Fruit fly (Drosophila melanogaster) whole organism, embryonic: ENCODE measurements around the gene Tengl1.

Experiments used
- BtbVII ChIP-seq: fragments of 200-800 bp; sonication (Bioruptor generic); optimal IDR thresholded peaks from 3 replicates; lab custom pipeline; 2017; ENCODE audit warnings: missing biosample characterization, mild to moderate bottlenecking, missing genetic modification characterization
- CG10321 ChIP-seq: fragments of 200-800 bp; sonication (Bioruptor generic); IDR thresholded peaks from 2 replicates; pipeline ENCODE4 v1.3.6; 2022; ENCODE audit warnings: missing biosample characterization, missing genetic modification characterization
- CG10431 ChIP-seq: fragments of 200-800 bp; sonication (Bioruptor generic); optimal IDR thresholded peaks from 3 replicates; lab custom pipeline; 2018; ENCODE audit warnings: missing biosample characterization, mild to moderate bottlenecking, missing genetic modification characterization
- CG10565 ChIP-seq: fragments of 200-800 bp; sonication (Bioruptor generic); optimal IDR thresholded peaks from 3 replicates; lab custom pipeline; 2016; ENCODE audit warnings: missing biosample characterization, mild to moderate bottlenecking, missing genetic modification characterization
- CG12299 ChIP-seq: fragments of 200-800 bp; sonication (Bioruptor generic); optimal IDR thresholded peaks from 2 replicates; lab custom pipeline; 2018; ENCODE audit warnings: missing biosample characterization, mild to moderate bottlenecking, missing genetic modification characterization
- CG1233 ChIP-seq: fragments of 200-800 bp; sonication (Bioruptor generic); optimal IDR thresholded peaks from 4 replicates; lab custom pipeline; 2018; ENCODE audit warnings: missing biosample characterization, mild to moderate bottlenecking, missing genetic modification characterization
- CG13624 ChIP-seq: fragments of 200-800 bp; sonication (Bioruptor generic); optimal IDR thresholded peaks from 2 replicates; lab custom pipeline; 2016; ENCODE audit warnings: missing biosample characterization, missing genetic modification characterization
- CG17612 ChIP-seq: fragments of 200-800 bp; sonication (Bioruptor generic); IDR thresholded peaks from 2 replicates; pipeline ENCODE4 v1.3.6; 2022; ENCODE audit warnings: missing biosample characterization, missing genetic modification characterization
- CG2199 ChIP-seq: fragments of 200-800 bp; sonication (Bioruptor generic); IDR thresholded peaks from 3 replicates; pipeline ENCODE4 v1.3.6; 2022; ENCODE audit warnings: missing biosample characterization, missing genetic modification characterization
- CG31224 ChIP-seq: fragments of 200-800 bp; sonication (Bioruptor generic); IDR thresholded peaks from 2 replicates; pipeline ENCODE4 v1.3.6; 2022; ENCODE audit warnings: missing biosample characterization, missing genetic modification characterization
- CG32767 ChIP-seq: fragments of 200-800 bp; sonication (Bioruptor generic); IDR thresholded peaks from 2 replicates; pipeline ENCODE4 v1.3.6; 2022; ENCODE audit warnings: missing biosample characterization, missing genetic modification characterization
- CG3407 ChIP-seq: fragments of 200-800 bp; sonication (Bioruptor generic); optimal IDR thresholded peaks from 2 replicates; lab custom pipeline; 2018; ENCODE audit warnings: missing biosample characterization, mild to moderate bottlenecking, missing genetic modification characterization
- CG4854 ChIP-seq: fragments of 200-800 bp; sonication (Bioruptor generic); optimal IDR thresholded peaks from 2 replicates; lab custom pipeline; 2016; ENCODE audit warnings: missing biosample characterization, missing genetic modification characterization, inconsistent platforms
- CG6683 ChIP-seq: fragments of 200-800 bp; sonication (Bioruptor generic); optimal IDR thresholded peaks from 2 replicates; lab custom pipeline; 2017; ENCODE audit warnings: missing biosample characterization, mild to moderate bottlenecking, missing genetic modification characterization, missing genetic modification reagents
- CG6689 ChIP-seq: fragments of 200-800 bp; sonication (Bioruptor generic); IDR thresholded peaks from 2 replicates; pipeline ENCODE4 v1.3.6; 2022; ENCODE audit warnings: missing biosample characterization, missing genetic modification characterization
- CG7372 ChIP-seq: fragments of 200-800 bp; sonication (Bioruptor generic); IDR thresholded peaks from 2 replicates; pipeline ENCODE4 v1.3.6; 2022; ENCODE audit warnings: missing biosample characterization, missing genetic modification characterization
- CG7556 ChIP-seq: fragments of 200-800 bp; sonication (Bioruptor generic); optimal IDR thresholded peaks from 2 replicates; lab custom pipeline; 2017; ENCODE audit warnings: missing biosample characterization, mild to moderate bottlenecking, missing genetic modification characterization
- CG9609 ChIP-seq: fragments of 200-800 bp; sonication (Bioruptor generic); optimal IDR thresholded peaks from 3 replicates; lab custom pipeline; 2016; ENCODE audit warnings: missing biosample characterization, missing genetic modification characterization
- D19B ChIP-seq: fragments of 200-800 bp; sonication (Bioruptor generic); optimal IDR thresholded peaks from 2 replicates; lab custom pipeline; 2017; ENCODE audit warnings: missing biosample characterization, mild to moderate bottlenecking, missing genetic modification characterization
- E2f1 ChIP-seq: fragments of 200-800 bp; sonication (Bioruptor generic); IDR thresholded peaks from 2 replicates; pipeline ENCODE4 v1.3.6; 2022; ENCODE audit warnings: missing biosample characterization, missing genetic modification characterization
- E2f2 ChIP-seq: fragments of 200-800 bp; sonication (Bioruptor generic); IDR thresholded peaks from 2 replicates; pipeline ENCODE4 v1.3.6; 2022; ENCODE audit warnings: missing biosample characterization, missing genetic modification characterization
- HLH3B ChIP-seq: fragments of 200-800 bp; sonication (Bioruptor generic); IDR thresholded peaks from 2 replicates; pipeline ENCODE4 v1.3.6; 2022; ENCODE audit warnings: missing biosample characterization, missing genetic modification characterization
- HLH4C ChIP-seq: fragments of 200-800 bp; sonication (Bioruptor generic); IDR thresholded peaks from 3 replicates; pipeline ENCODE4 v1.3.6; 2022; ENCODE audit warnings: missing biosample characterization, missing genetic modification characterization; ENCODE audit not compliant: partially characterized antibody
- HLHmδ ChIP-seq: fragments of 200-800 bp; sonication (Bioruptor generic); optimal IDR thresholded peaks from 2 replicates; lab custom pipeline; 2018; ENCODE audit warnings: missing biosample characterization, mild to moderate bottlenecking, missing genetic modification characterization, moderate library complexity
- MTF-1 ChIP-seq: fragments of 200-800 bp; sonication (Bioruptor generic); optimal IDR thresholded peaks from 2 replicates; lab custom pipeline; 2018; ENCODE audit warnings: missing biosample characterization, mild to moderate bottlenecking, missing genetic modification characterization, borderline replicate concordance
- NK7.1 ChIP-seq: fragments of 200-800 bp; sonication (Bioruptor generic); optimal IDR thresholded peaks from 3 replicates; lab custom pipeline; 2016; ENCODE audit warnings: missing biosample characterization, missing genetic modification characterization
- Ptx1 ChIP-seq: fragments of 200-800 bp; sonication (Bioruptor generic); IDR thresholded peaks from 2 replicates; pipeline ENCODE4 v1.3.6; 2022; ENCODE audit warnings: missing biosample characterization, missing genetic modification characterization
- Rfx ChIP-seq: fragments of 200-800 bp; sonication (Bioruptor generic); IDR thresholded peaks from 2 replicates; pipeline ENCODE4 v1.3.6; 2022; ENCODE audit warnings: missing biosample characterization, missing genetic modification characterization
- Six4 ChIP-seq: fragments of 200-800 bp; sonication (Bioruptor generic); optimal IDR thresholded peaks from 2 replicates; lab custom pipeline; 2016; ENCODE audit warnings: missing biosample characterization, missing genetic modification characterization
- abd-A ChIP-seq: fragments of 200-800 bp; sonication (Bioruptor generic); optimal IDR thresholded peaks from 3 replicates; lab custom pipeline; 2019; ENCODE audit warnings: missing biosample characterization, mild to moderate bottlenecking, missing genetic modification characterization, moderate library complexity
- amos ChIP-seq: fragments of 200-800 bp; sonication (Bioruptor generic); IDR thresholded peaks from 2 replicates; pipeline ENCODE4 v1.3.6; 2022; ENCODE audit warnings: missing biosample characterization, missing genetic modification characterization; ENCODE audit not compliant: partially characterized antibody
- az2 ChIP-seq: fragments of 200-800 bp; sonication (Bioruptor generic); optimal IDR thresholded peaks from 3 replicates; lab custom pipeline; 2016; ENCODE audit warnings: missing biosample characterization, missing genetic modification characterization
- bowl ChIP-seq: fragments of 200-800 bp; sonication (Bioruptor generic); IDR thresholded peaks from 2 replicates; pipeline ENCODE4 v1.3.6; 2022; ENCODE audit warnings: missing biosample characterization, missing genetic modification characterization
- esg ChIP-seq: fragments of 200-800 bp; sonication (Bioruptor generic); conservative IDR thresholded peaks from 2 replicates; pipeline ENCODE4 v1.3.6; 2022; ENCODE audit warnings: missing biosample characterization, missing genetic modification characterization
- fd102C ChIP-seq: fragments of 200-800 bp; sonication (Bioruptor generic); optimal IDR thresholded peaks from 2 replicates; lab custom pipeline; 2018; ENCODE audit warnings: missing biosample characterization, mild to moderate bottlenecking, missing genetic modification characterization, moderate library complexity
- gcm2 ChIP-seq: fragments of 200-800 bp; sonication (Bioruptor generic); optimal IDR thresholded peaks from 2 replicates; lab custom pipeline; 2016; ENCODE audit warnings: missing biosample characterization, missing genetic modification characterization
- gfzf ChIP-seq: fragments of 200-800 bp; sonication (Bioruptor generic); optimal IDR thresholded peaks from 2 replicates; lab custom pipeline; 2016; ENCODE audit warnings: missing biosample characterization, mild to moderate bottlenecking, missing genetic modification characterization, moderate library complexity
- gro ChIP-seq: fragments of 200-800 bp; sonication (Bioruptor generic); optimal IDR thresholded peaks from 2 replicates; lab custom pipeline; 2016; ENCODE audit warnings: missing biosample characterization, missing genetic modification characterization
- inv ChIP-seq: fragments of 200-800 bp; sonication (Bioruptor generic); IDR thresholded peaks from 2 replicates; pipeline ENCODE4 v1.3.6; 2022; ENCODE audit warnings: missing biosample characterization, missing genetic modification characterization; ENCODE audit not compliant: partially characterized antibody
- lab ChIP-seq: fragments of 200-800 bp; sonication (Bioruptor generic); optimal IDR thresholded peaks from 3 replicates; lab custom pipeline; 2017; ENCODE audit warnings: missing biosample characterization, missing genetic modification characterization, mild to moderate bottlenecking, moderate library complexity, missing genetic modification reagents
- nmo ChIP-seq: fragments of 200-800 bp; sonication (Bioruptor generic); optimal IDR thresholded peaks from 2 replicates; lab custom pipeline; 2018; ENCODE audit warnings: missing biosample characterization, mild to moderate bottlenecking, missing genetic modification characterization, moderate library complexity
- pan ChIP-seq, 4 experiments: fragments of >200 bp in 3 of 4; fragments of 200-800 bp in 1 of 4; sonication (Bioruptor generic) in 1 of 4; optimal IDR thresholded peaks in 3 of 4; IDR thresholded peaks in 1 of 4; 2 replicates each; pipeline versions ENCODE4 v1.3.6 to Lab custom; 2017 to 2022; ENCODE audit warnings: missing biosample characterization in 2 of 4, missing genetic modification characterization in 2 of 4, mixed read lengths in 1 of 4
- pfk ChIP-seq: fragments of 200-800 bp; sonication (Bioruptor generic); optimal IDR thresholded peaks from 2 replicates; lab custom pipeline; 2018; ENCODE audit warnings: missing biosample characterization, mild to moderate bottlenecking, missing genetic modification characterization, moderate library complexity
- pita ChIP-seq: fragments of 200-800 bp; sonication (Bioruptor generic); optimal IDR thresholded peaks from 2 replicates; lab custom pipeline; 2017; ENCODE audit warnings: missing biosample characterization, mild to moderate bottlenecking, missing genetic modification characterization
- run ChIP-seq: fragments of 200-800 bp; sonication (Bioruptor generic); optimal IDR thresholded peaks from 3 replicates; lab custom pipeline; 2018; ENCODE audit warnings: missing biosample characterization, mild to moderate bottlenecking, missing genetic modification characterization
- sqz ChIP-seq: fragments of 200-800 bp; sonication (Bioruptor generic); optimal IDR thresholded peaks from 3 replicates; lab custom pipeline; 2018; ENCODE audit warnings: missing biosample characterization, mild to moderate bottlenecking, missing genetic modification characterization
- unc-4 ChIP-seq: fragments of 200-800 bp; sonication (Bioruptor generic); IDR thresholded peaks from 2 replicates; pipeline ENCODE4 v1.3.6; 2022; ENCODE audit warnings: missing biosample characterization, missing genetic modification characterization; ENCODE audit not compliant: partially characterized antibody
- zfh1 ChIP-seq: fragments of 200-800 bp; sonication (Bioruptor generic); IDR thresholded peaks from 3 replicates; pipeline ENCODE4 v1.3.6; 2022; ENCODE audit warnings: missing biosample characterization, missing genetic modification characterization
- zfh2 ChIP-seq: fragments of 200-800 bp; sonication (Bioruptor generic); optimal IDR thresholded peaks from 2 replicates; lab custom pipeline; 2016; ENCODE audit warnings: missing biosample characterization, missing genetic modification characterization

Tengl1 gene

dm6 chr2L:2220573-2221332 is 19.6 kb downstream of the Tengl1 start, which contains the start of gene papi (continued):
- TF ChIP-seq fd102C (GFP tag; lab: Kevin White, UChicago) (no peak), CG9609 (no peak), HLH3B (GFP tag; lab: Robert Waterston, UW) (no peak), inv (no peak), CG2199 (GFP tag; lab: Robert Waterston, UW) (no peak), CG4854 (GFP tag; lab: Kevin White, UChicago) (no peak), BtbVII (GFP tag; lab: Kevin White, UChicago) (no peak), NK7.1 (GFP tag; lab: Kevin White, UChicago) (no peak), sqz (GFP tag; lab: Kevin White, UChicago) (peak; percentile 66), unc-4 (GFP tag; lab: Robert Waterston, UW) (no peak), pita (GFP tag; lab: Kevin White, UChicago) (no peak), amos (no peak; the same call in 1 of the 2 replicates), Ptx1 (GFP tag; lab: Robert Waterston, UW) (no peak), CG31224 (GFP tag; lab: Robert Waterston, UW) (no peak), lab (peak; percentile 22), CG10431 (peak; percentile 22), CG3407 (GFP tag; lab: Kevin White, UChicago) (no peak), D19B (GFP tag; lab: Kevin White, UChicago) (no peak), pan (optimal IDR thresholded peaks at IDR 0.05; lab: Kevin White, UChicago) (no peak), pan (GFP tag; optimal IDR thresholded peaks at IDR 0.05 in 1 of 2, IDR thresholded peaks at IDR 0.05 in 1 of 2) (no peak), CG6689 (no peak), gfzf (GFP tag; lab: Kevin White, UChicago) (peak; percentile 82), esg (GFP tag; lab: Robert Waterston, UW) (no peak), abd-A (tag; lab: Kevin White, UChicago) (peak; percentile 43), E2f1 (GFP tag; lab: Robert Waterston, UW) (no peak), CG1233 (GFP tag; lab: Kevin White, UChicago) (no peak), Rfx (peak; percentile 8; the same call in 1 of the 2 replicates), zfh1 (GFP tag; lab: Robert Waterston, UW) (no peak), HLH4C (0 out of 3 replicates have a peak, but pooled peaks have one; percentile 13), az2 (GFP tag; lab: Kevin White, UChicago) (no peak), CG17612 (GFP tag; lab: Robert Waterston, UW) (no peak), MTF-1 (no peak), run (tag; lab: Kevin White, UChicago) (no peak), CG13624 (GFP tag; lab: Kevin White, UChicago) (peak; percentile 4), CG32767 (GFP tag; lab: Robert Waterston, UW) (no peak), gcm2 (GFP tag; lab: Kevin White, UChicago) (no peak), CG12299 (tag; lab: Kevin White, UChicago) (no peak), CG7556 (GFP tag; lab: Kevin White, UChicago) (no peak), Six4 (GFP tag; lab: Kevin White, UChicago) (no peak), E2f2 (GFP tag; lab: Robert Waterston, UW) (peak; percentile 31; the same call in 1 of the 2 replicates), CG6683 (GFP tag; lab: Kevin White, UChicago) (no peak), CG10565 (no peak), gro (peak; percentile 31), pfk (no peak), CG7372 (GFP tag; lab: Robert Waterston, UW) (no peak), CG10321 (GFP tag; lab: Robert Waterston, UW) (no peak), HLHmδ (GFP tag; lab: Kevin White, UChicago) (no peak), bowl (GFP tag; lab: Robert Waterston, UW) (no peak), nmo (GFP tag; lab: Kevin White, UChicago) (no peak), zfh2 (GFP tag; lab: Kevin White, UChicago) (no peak)
